Fruit fly (Drosophila melanogaster) whole organism, embryonic: ENCODE measurements around the gene Ir87a.

ENCODE experiments used
- Abd-B ChIP-seq: fragments of 200-800 bp; sonication (Bioruptor generic); optimal IDR thresholded peaks from 2 replicates; lab custom pipeline; 2018; ENCODE audit warnings: missing biosample characterization, mild to moderate bottlenecking, missing genetic modification characterization, moderate library complexity
- Aef1 ChIP-seq: fragments of 200-800 bp; sonication (Bioruptor generic); IDR thresholded peaks from 3 replicates; pipeline ENCODE4 v1.3.6; 2022; ENCODE audit warnings: missing biosample characterization, missing genetic modification characterization
- Antp ChIP-seq: fragments of 200-800 bp; sonication (Bioruptor generic); optimal IDR thresholded peaks from 3 replicates; lab custom pipeline; 2016; ENCODE audit warnings: missing biosample characterization, missing genetic modification characterization
- CG10321 ChIP-seq: fragments of 200-800 bp; sonication (Bioruptor generic); IDR thresholded peaks from 2 replicates; pipeline ENCODE4 v1.3.6; 2022; ENCODE audit warnings: missing biosample characterization, missing genetic modification characterization
- CG10979 ChIP-seq: fragments of 200-800 bp; sonication (Bioruptor generic); optimal IDR thresholded peaks from 2 replicates; lab custom pipeline; 2018; ENCODE audit warnings: missing biosample characterization, mild to moderate bottlenecking, missing genetic modification characterization, moderate library complexity
- CG11085 ChIP-seq: fragments of 200-800 bp; sonication (Bioruptor generic); IDR thresholded peaks from 2 replicates; pipeline ENCODE4 v1.3.6; 2022; ENCODE audit warnings: missing biosample characterization, missing genetic modification characterization
- CG11560 ChIP-seq: fragments of 200-800 bp; sonication (Bioruptor generic); IDR thresholded peaks from 3 replicates; pipeline ENCODE4 v1.3.6; 2022; ENCODE audit warnings: missing biosample characterization, missing genetic modification characterization
- CG11696 ChIP-seq: fragments of 200-800 bp; sonication (Bioruptor generic); IDR thresholded peaks from 2 replicates; pipeline ENCODE4 v1.3.6; 2022; ENCODE audit warnings: missing biosample characterization, missing genetic modification characterization
- CG12155 ChIP-seq: fragments of 200-800 bp; sonication (Bioruptor generic); optimal IDR thresholded peaks from 3 replicates; lab custom pipeline; 2016; ENCODE audit warnings: missing biosample characterization, missing genetic modification characterization
- CG13775 ChIP-seq: fragments of 200-800 bp; sonication (Bioruptor generic); optimal IDR thresholded peaks from 3 replicates; lab custom pipeline; 2017; ENCODE audit warnings: missing biosample characterization, mild to moderate bottlenecking, missing genetic modification characterization
- CG14710 ChIP-seq: fragments of 200-800 bp; sonication (Bioruptor generic); optimal IDR thresholded peaks from 3 replicates; lab custom pipeline; 2019; ENCODE audit warnings: missing biosample characterization, mild to moderate bottlenecking, missing genetic modification characterization, moderate library complexity
- CG15011 ChIP-seq: fragments of 200-800 bp; sonication (Bioruptor generic); optimal IDR thresholded peaks from 3 replicates; lab custom pipeline; 2018; ENCODE audit warnings: missing biosample characterization, mild to moderate bottlenecking, missing genetic modification characterization
- CG17186 ChIP-seq: fragments of 200-800 bp; sonication (Bioruptor generic); optimal IDR thresholded peaks from 3 replicates; lab custom pipeline; 2017; ENCODE audit warnings: missing biosample characterization, missing genetic modification reagents, missing genetic modification characterization
- CG17802 ChIP-seq: fragments of 200-800 bp; sonication (Bioruptor generic); optimal IDR thresholded peaks from 2 replicates; lab custom pipeline; 2018; ENCODE audit warnings: missing biosample characterization, mild to moderate bottlenecking, missing genetic modification characterization, moderate library complexity
- CG2712 ChIP-seq: fragments of 200-800 bp; optimal IDR thresholded peaks from 3 replicates; lab custom pipeline; 2019; ENCODE audit warnings: missing biosample characterization, mild to moderate bottlenecking, missing genetic modification characterization, moderate library complexity
- CG34422 ChIP-seq: fragments of 200-800 bp; sonication (Bioruptor generic); IDR thresholded peaks from 3 replicates; pipeline ENCODE4 v1.3.6; 2022; ENCODE audit warnings: missing biosample characterization, missing genetic modification characterization
- CG4328 ChIP-seq: fragments of 200-800 bp; sonication (Bioruptor generic); optimal IDR thresholded peaks from 3 replicates; lab custom pipeline; 2017; ENCODE audit warnings: missing biosample characterization, missing genetic modification reagents, missing genetic modification characterization
- CG7556 ChIP-seq: fragments of 200-800 bp; sonication (Bioruptor generic); optimal IDR thresholded peaks from 2 replicates; lab custom pipeline; 2017; ENCODE audit warnings: missing biosample characterization, mild to moderate bottlenecking, missing genetic modification characterization
- Dad ChIP-seq: fragments of 200-800 bp; sonication (Bioruptor generic); optimal IDR thresholded peaks from 3 replicates; lab custom pipeline; 2016; ENCODE audit warnings: missing biosample characterization, missing genetic modification characterization
- Dll ChIP-seq: fragments of 200-800 bp; sonication (Bioruptor generic); IDR thresholded peaks from 4 replicates; pipeline ENCODE4 v1.3.6; 2022; ENCODE audit warnings: missing biosample characterization, missing genetic modification characterization; ENCODE audit not compliant: partially characterized antibody
- ERR ChIP-seq: fragments of 200-800 bp; sonication (Bioruptor generic); optimal IDR thresholded peaks from 2 replicates; lab custom pipeline; 2016; ENCODE audit warnings: missing biosample characterization, missing genetic modification characterization
- H2.0 ChIP-seq: fragments of 200-800 bp; sonication (Bioruptor generic); IDR thresholded peaks from 2 replicates; pipeline ENCODE4 v1.3.6; 2022; ENCODE audit warnings: missing biosample characterization, missing genetic modification characterization
- Hr51 ChIP-seq, 2 experiments: fragments of 200-800 bp; sonication (Bioruptor generic); optimal IDR thresholded peaks; 2 replicates in 1 of 2; 3 replicates in 1 of 2; lab custom pipeline; 2016 to 2018; ENCODE audit warnings: missing biosample characterization in 2 of 2, missing genetic modification characterization in 2 of 2, mild to moderate bottlenecking in 1 of 2, moderate library complexity in 1 of 2
- Lhr ChIP-seq: fragments of 200-800 bp; sonication (Bioruptor generic); optimal IDR thresholded peaks from 3 replicates; lab custom pipeline; 2017; ENCODE audit warnings: mild to moderate bottlenecking, missing biosample characterization, missing genetic modification reagents, missing genetic modification characterization
- Oli ChIP-seq: fragments of 200-800 bp; sonication (Bioruptor generic); optimal IDR thresholded peaks from 2 replicates; lab custom pipeline; 2018; ENCODE audit warnings: missing biosample characterization, mild to moderate bottlenecking, missing genetic modification characterization, moderate library complexity
- Pdp1 ChIP-seq, 2 experiments: fragments of 200-800 bp; sonication (Bioruptor generic); optimal IDR thresholded peaks; 3 replicates each; lab custom pipeline; 2016; ENCODE audit warnings: missing biosample characterization in 2 of 2, missing genetic modification characterization in 2 of 2, mild to moderate bottlenecking in 1 of 2, moderate library complexity in 1 of 2
- Rfx ChIP-seq: fragments of 200-800 bp; sonication (Bioruptor generic); IDR thresholded peaks from 2 replicates; pipeline ENCODE4 v1.3.6; 2022; ENCODE audit warnings: missing biosample characterization, missing genetic modification characterization
- Ssrp ChIP-seq: fragments of 200-800 bp; sonication (Bioruptor generic); optimal IDR thresholded peaks from 2 replicates; lab custom pipeline; 2018; ENCODE audit warnings: missing biosample characterization, mild to moderate bottlenecking, missing genetic modification characterization, moderate library complexity
- al ChIP-seq: fragments of 200-800 bp; sonication (Bioruptor generic); IDR thresholded peaks from 2 replicates; pipeline ENCODE4 v1.3.6; 2022; ENCODE audit warnings: missing biosample characterization, missing genetic modification characterization
- cas ChIP-seq: fragments of 200-800 bp; sonication (Bioruptor generic); IDR thresholded peaks from 2 replicates; pipeline ENCODE4 v1.3.6; 2022; ENCODE audit warnings: missing biosample characterization, missing genetic modification characterization
- caup ChIP-seq: fragments of 200-800 bp; sonication (Bioruptor generic); optimal IDR thresholded peaks from 3 replicates; lab custom pipeline; 2017; ENCODE audit warnings: missing biosample characterization, mild to moderate bottlenecking, missing genetic modification characterization, moderate library complexity; ENCODE audit not compliant: severe bottlenecking
- chn ChIP-seq: fragments of 200-800 bp; sonication (Bioruptor generic); optimal IDR thresholded peaks from 2 replicates; lab custom pipeline; 2016; ENCODE audit warnings: missing biosample characterization, missing genetic modification characterization
- crp ChIP-seq, 2 experiments: fragments of 200-800 bp; sonication (Bioruptor generic); optimal IDR thresholded peaks; 2 replicates in 1 of 2; 3 replicates in 1 of 2; lab custom pipeline; 2017; ENCODE audit warnings: missing biosample characterization in 2 of 2, missing genetic modification characterization in 2 of 2, mild to moderate bottlenecking in 1 of 2, moderate library complexity in 1 of 2
- dan ChIP-seq: fragments of 200-800 bp; sonication (Bioruptor generic); IDR thresholded peaks from 2 replicates; pipeline ENCODE4 v1.3.6; 2022; ENCODE audit warnings: missing biosample characterization, missing genetic modification characterization
- emc ChIP-seq: fragments of 200-800 bp; sonication (Bioruptor generic); optimal IDR thresholded peaks from 2 replicates; lab custom pipeline; 2016; ENCODE audit warnings: missing biosample characterization, missing genetic modification characterization
- gsb-n ChIP-seq: fragments of 200-800 bp; sonication (Bioruptor generic); optimal IDR thresholded peaks from 3 replicates; lab custom pipeline; 2018; ENCODE audit warnings: missing biosample characterization, mild to moderate bottlenecking, missing genetic modification characterization
- jing ChIP-seq: fragments of 200-800 bp; sonication (Bioruptor generic); optimal IDR thresholded peaks from 2 replicates; lab custom pipeline; 2018; ENCODE audit warnings: missing biosample characterization, mild to moderate bottlenecking, missing genetic modification characterization
- lov ChIP-seq, 2 experiments: fragments of 200-800 bp in 1 of 2; fragments of >200 bp in 1 of 2; sonication (Bioruptor generic) in 1 of 2; IDR thresholded peaks in 1 of 2; optimal IDR thresholded peaks in 1 of 2; 2 replicates in 1 of 2; 3 replicates in 1 of 2; pipeline versions ENCODE4 v1.3.6 to Lab custom; 2017 to 2022; ENCODE audit warnings: missing biosample characterization in 1 of 2, missing genetic modification characterization in 1 of 2
- mam ChIP-seq: fragments of 200-800 bp; sonication (Bioruptor generic); optimal IDR thresholded peaks from 3 replicates; lab custom pipeline; 2016; ENCODE audit warnings: missing biosample characterization, missing genetic modification characterization
- nmo ChIP-seq: fragments of 200-800 bp; sonication (Bioruptor generic); optimal IDR thresholded peaks from 2 replicates; lab custom pipeline; 2018; ENCODE audit warnings: missing biosample characterization, mild to moderate bottlenecking, missing genetic modification characterization, moderate library complexity
- nom ChIP-seq: fragments of 200-800 bp; sonication (Bioruptor generic); optimal IDR thresholded peaks from 2 replicates; lab custom pipeline; 2017; ENCODE audit warnings: missing biosample characterization, missing genetic modification characterization, mild to moderate bottlenecking, moderate library complexity, missing genetic modification reagents
- org-1 ChIP-seq: fragments of 200-800 bp; sonication (Bioruptor generic); optimal IDR thresholded peaks from 2 replicates; lab custom pipeline; 2017; ENCODE audit warnings: missing biosample characterization, missing genetic modification characterization
- schlank ChIP-seq: fragments of 200-800 bp; sonication (Bioruptor generic); optimal IDR thresholded peaks from 2 replicates; lab custom pipeline; 2018; ENCODE audit warnings: missing biosample characterization, mild to moderate bottlenecking, missing genetic modification characterization
- sd ChIP-seq: fragments of 200-800 bp; sonication (Bioruptor generic); optimal IDR thresholded peaks from 3 replicates; lab custom pipeline; 2018; ENCODE audit warnings: missing biosample characterization, mild to moderate bottlenecking, missing genetic modification characterization, moderate library complexity
- sr ChIP-seq: fragments of 200-800 bp; sonication (Bioruptor generic); IDR thresholded peaks from 3 replicates; pipeline ENCODE4 v1.3.6; 2022; ENCODE audit warnings: missing biosample characterization, missing genetic modification characterization
- tx ChIP-seq: fragments of 200-800 bp; sonication (Bioruptor generic); optimal IDR thresholded peaks from 2 replicates; lab custom pipeline; 2016; ENCODE audit warnings: missing biosample characterization, missing genetic modification characterization
- usp ChIP-seq: fragments of >200 bp; optimal IDR thresholded peaks from 2 replicates; lab custom pipeline; 2017; ENCODE audit warnings: missing biosample characterization, missing genetic modification characterization
- z ChIP-seq: fragments of 200-800 bp; sonication (Bioruptor generic); IDR thresholded peaks from 3 replicates; pipeline ENCODE4 v1.3.6; 2022; ENCODE audit warnings: missing biosample characterization, missing genetic modification characterization

Gene Ir87a

DNA sequence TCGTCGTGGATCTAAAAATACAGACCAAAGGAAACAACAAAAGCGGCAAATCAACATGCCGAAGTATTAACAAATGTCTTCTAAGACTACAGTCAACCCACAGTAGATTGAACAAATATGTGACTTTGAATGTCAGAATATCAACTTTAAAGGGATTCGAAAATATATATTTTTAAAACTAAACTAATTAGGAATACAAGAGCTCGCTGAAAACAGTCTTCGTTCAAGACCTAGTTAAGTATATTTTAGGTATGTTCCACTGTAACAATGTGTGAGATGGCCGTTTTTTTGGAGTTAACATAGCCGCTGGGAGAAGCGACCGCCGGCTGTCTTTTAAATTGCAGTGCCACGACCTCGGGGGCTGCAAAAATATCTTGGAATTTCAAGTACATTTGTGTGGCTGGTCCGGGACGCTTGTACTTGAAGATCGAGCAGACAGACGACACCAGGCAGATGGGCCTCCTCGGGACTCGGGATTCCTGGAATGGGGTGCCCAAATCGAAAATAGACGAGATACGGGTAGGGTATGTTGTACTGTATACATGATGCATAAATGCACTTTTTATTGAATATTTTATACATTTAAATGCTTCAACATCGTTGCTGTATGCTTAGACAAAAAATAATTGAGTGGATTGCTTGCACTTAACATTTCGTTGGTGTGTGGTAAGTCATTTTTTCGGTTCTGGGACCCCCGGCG lies 8.4 kb downstream of the Ir87a start (continued):
- TF ChIP-seq Lhr (peak; percentile 5), CG4328 (no peak), CG14710 (peak; percentile 69), CG7556 (GFP tag; lab: Kevin White, UChicago) (peak; percentile 66), nom (GFP tag; lab: Kevin White, UChicago) (peak; percentile 34), H2.0 (GFP tag; lab: Robert Waterston, UW) (peak; percentile 62), CG17186 (GFP tag; lab: Kevin White, UChicago) (no peak), cas (GFP tag; lab: Robert Waterston, UW) (no peak), CG10321 (GFP tag; lab: Robert Waterston, UW) (no peak), sr (no peak), nmo (peak; percentile 76), Pdp1 (GFP tag; optimal IDR thresholded peaks at IDR 0.05; lab: Kevin White, UChicago) (peak; percentile 43 to 47), jing (GFP tag; lab: Kevin White, UChicago) (peak; percentile 33), CG10979 (peak; percentile 81), dan (GFP tag; lab: Robert Waterston, UW) (no peak), crp (GFP tag; optimal IDR thresholded peaks at IDR 0.05; lab: Kevin White, UChicago) (no peak), Rfx (peak; percentile 55), Oli (peak; percentile 75), Abd-B (GFP tag; lab: Kevin White, UChicago) (peak; percentile 52), z (GFP tag; lab: Robert Waterston, UW) (no peak), lov (optimal IDR thresholded peaks at IDR 0.05; lab: Kevin White, UChicago) (no peak), lov (GFP tag; IDR thresholded peaks at IDR 0.05; lab: Robert Waterston, UW) (peak; percentile 74; the same call in 1 of the 3 replicates), Aef1 (GFP tag; lab: Robert Waterston, UW) (peak; percentile 68), emc (no peak), al (GFP tag; lab: Robert Waterston, UW) (no peak), ERR (GFP tag; lab: Kevin White, UChicago) (no peak), CG11560 (tag; lab: Robert Waterston, UW) (no peak), sd (tag; lab: Kevin White, UChicago) (peak; percentile 47), Dad (GFP tag; lab: Kevin White, UChicago) (peak; percentile 27), CG13775 (GFP tag; lab: Kevin White, UChicago) (peak; percentile 42), CG34422 (GFP tag; lab: Robert Waterston, UW) (peak; percentile 58; the same call in 2 of the 3 replicates), CG11085 (GFP tag; lab: Robert Waterston, UW) (0 out of 2 replicates have a peak, but pooled peaks have one; percentile 15), Hr51 (GFP tag; optimal IDR thresholded peaks at IDR 0.05; lab: Kevin White, UChicago) (peak in 1 of 2 experiments; percentile 70), mam (peak; percentile 42), usp (GFP tag; lab: Kevin White, UChicago) (no peak), org-1 (GFP tag; lab: Kevin White, UChicago) (peak; percentile 45), caup (peak; percentile 6), tx (GFP tag; lab: Kevin White, UChicago) (peak; percentile 46), Ssrp (peak; percentile 63), CG17802 (tag; lab: Kevin White, UChicago) (peak; percentile 18), Dll (no peak), CG12155 (GFP tag; lab: Kevin White, UChicago) (peak; percentile 29), schlank (tag; lab: Kevin White, UChicago) (no peak), Antp (GFP tag; lab: Kevin White, UChicago) (peak; percentile 36), chn (GFP tag; lab: Kevin White, UChicago) (peak; percentile 29), CG2712 (tag; lab: Kevin White, UChicago) (peak; percentile 79), CG15011 (GFP tag; lab: Kevin White, UChicago) (peak; percentile 1), gsb-n (peak; percentile 62), CG11696 (peak; percentile 61; the same call in 1 of the 2 replicates)
